Fruit fly (Drosophila melanogaster): ENCODE data around the gene CG10357.
A peak's percentile ranks its signal among the peaks of the same experiment; 100 is the strongest.

The CG10357 gene

DNA sequence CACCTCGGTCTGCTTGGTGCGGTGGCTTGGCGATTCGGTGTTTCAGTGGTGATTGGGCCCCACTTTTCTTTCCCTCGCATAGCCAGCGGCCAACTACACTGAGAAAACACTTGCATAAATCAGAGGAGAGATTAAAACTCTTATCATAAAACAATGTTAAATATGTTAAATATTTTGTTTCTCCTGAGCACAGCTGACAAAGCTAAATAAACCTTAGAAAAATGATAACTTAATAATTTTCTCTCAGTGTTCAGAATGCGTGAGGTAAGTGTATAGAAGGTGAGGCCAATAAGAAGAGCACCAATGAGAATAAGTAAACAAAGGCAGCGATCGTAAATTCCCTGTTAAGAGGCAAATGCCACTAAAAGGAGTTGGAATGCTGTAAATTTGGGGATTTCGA lies 2.1 kb downstream of the CG10357 start (continued):
- no peak for TF ChIP-seq Dp (GFP tag; optimal IDR thresholded peaks at IDR 0.05)
- peak; percentile 82 for TF ChIP-seq CG4707 (GFP tag; optimal IDR thresholded peaks at IDR 0.05)
- TF ChIP-seq CG17612 (GFP tag; IDR thresholded peaks at IDR 0.05) = peak; percentile 38; the same call in 1 of the 2 replicates
- TF ChIP-seq CG34376 (GFP tag; optimal IDR thresholded peaks at IDR 0.05) = no peak
- no peak for TF ChIP-seq br (optimal IDR thresholded peaks at IDR 0.05)
- no peak for TF ChIP-seq Adf1 (GFP tag; IDR thresholded peaks at IDR 0.05)
- peak; percentile 47; the same call in 1 of the 2 replicates for TF ChIP-seq klu (GFP tag; IDR thresholded peaks at IDR 0.05)
- TF ChIP-seq Fer3 (tag; optimal IDR thresholded peaks at IDR 0.05) = peak; percentile 48
- peak in 1 of 2 experiments; percentile 48 for TF ChIP-seq Eip74EF (GFP tag; optimal IDR thresholded peaks at IDR 0.05)
- peak; percentile 40 for TF ChIP-seq CG9817 (tag; optimal IDR thresholded peaks at IDR 0.05)
- peak; percentile 42 for TF ChIP-seq CG14965 (GFP tag; optimal IDR thresholded peaks at IDR 0.05; ENCODE audit: borderline replicate concordance)
- TF ChIP-seq CHES-1-like (GFP tag; optimal IDR thresholded peaks at IDR 0.05) = peak; percentile 52
- no peak for TF ChIP-seq Dref (GFP tag; IDR thresholded peaks at IDR 0.05)
- no peak for TF ChIP-seq mirr (GFP tag; optimal IDR thresholded peaks at IDR 0.05)
- TF ChIP-seq CG17186 (GFP tag; optimal IDR thresholded peaks at IDR 0.05) = no peak
- TF ChIP-seq Stat92E (GFP tag; optimal IDR thresholded peaks at IDR 0.05) = peak in 1 of 3 experiments; percentile 72
- TF ChIP-seq Poxn (GFP tag; IDR thresholded peaks at IDR 0.05) = no peak
- TF ChIP-seq bbx (GFP tag; IDR thresholded peaks at IDR 0.05; ENCODE audit: partially characterized antibody) = no peak
- peak; percentile 73; the same call in 1 of the 3 replicates for TF ChIP-seq so (GFP tag; IDR thresholded peaks at IDR 0.05)
- TF ChIP-seq tgo (GFP tag; IDR thresholded peaks at IDR 0.05) = peak; percentile 78
- no peak for TF ChIP-seq Dip2 (GFP tag; IDR thresholded peaks at IDR 0.05)
- peak; percentile 41 for TF ChIP-seq CG8281 (tag; optimal IDR thresholded peaks at IDR 0.05)
- TF ChIP-seq cato (GFP tag; optimal IDR thresholded peaks at IDR 0.05; ENCODE audit: borderline replicate concordance) = peak; percentile 74
- peak; percentile 45 for TF ChIP-seq CG30020 (tag; optimal IDR thresholded peaks at IDR 0.05)
- peak; percentile 82 for TF ChIP-seq CG2875 (GFP tag; optimal IDR thresholded peaks at IDR 0.05)
- TF ChIP-seq grau (tag; optimal IDR thresholded peaks at IDR 0.05) = peak; percentile 81
- peak; percentile 79 for TF ChIP-seq dan (GFP tag; IDR thresholded peaks at IDR 0.05)
- TF ChIP-seq CG18764 (GFP tag; optimal IDR thresholded peaks at IDR 0.05) = peak; percentile 61
- peak; percentile 63; the same call in 1 of the 2 replicates for TF ChIP-seq stc (GFP tag; IDR thresholded peaks at IDR 0.05)
- TF ChIP-seq seq (GFP tag; IDR thresholded peaks at IDR 0.05) = peak; percentile 66
- peak in 1 of 2 experiments; percentile 65 for TF ChIP-seq eve (GFP tag; optimal IDR thresholded peaks at IDR 0.05)
- TF ChIP-seq fd3F (GFP tag; optimal IDR thresholded peaks at IDR 0.05) = no peak
- no peak for TF ChIP-seq CG7963 (GFP tag; IDR thresholded peaks at IDR 0.05; ENCODE audit: partially characterized antibody)
- no peak for TF ChIP-seq bowl (GFP tag; IDR thresholded peaks at IDR 0.05)
- TF ChIP-seq hbn (GFP tag; IDR thresholded peaks at IDR 0.05; ENCODE audit: partially characterized antibody) = no peak
- no peak for TF ChIP-seq Hand (GFP tag; optimal IDR thresholded peaks at IDR 0.05)
- TF ChIP-seq Bdp1 (GFP tag; optimal IDR thresholded peaks at IDR 0.05) = peak; percentile 53
- peak; percentile 29 for TF ChIP-seq sqz (GFP tag; optimal IDR thresholded peaks at IDR 0.05)
- peak; percentile 11 for TF ChIP-seq Neu2 (GFP tag; optimal IDR thresholded peaks at IDR 0.05; ENCODE audit: borderline replicate concordance)
- TF ChIP-seq her (GFP tag; optimal IDR thresholded peaks at IDR 0.05) = peak; percentile 56
- peak; percentile 89 to 95 for TF ChIP-seq chif (GFP tag; optimal IDR thresholded peaks at IDR 0.05)
- TF ChIP-seq stwl (tag; optimal IDR thresholded peaks at IDR 0.05) = peak; percentile 41
- peak; percentile 95 for TF ChIP-seq CG33557 (GFP tag; optimal IDR thresholded peaks at IDR 0.05)
- peak; percentile 45 for TF ChIP-seq Rfx (GFP tag; IDR thresholded peaks at IDR 0.05)
- TF ChIP-seq CG8089 (GFP tag; optimal IDR thresholded peaks at IDR 0.05) = peak; percentile 82
- TF ChIP-seq dmrt99B (tag; optimal IDR thresholded peaks at IDR 0.05) = peak; percentile 75
- no peak for TF ChIP-seq cg (GFP tag; optimal IDR thresholded peaks at IDR 0.05)
- peak; percentile 82 for TF ChIP-seq Oli (tag; optimal IDR thresholded peaks at IDR 0.05)
- peak; percentile 46 for TF ChIP-seq CG6272 (GFP tag; IDR thresholded peaks at IDR 0.05)
- TF ChIP-seq insv (GFP tag; optimal IDR thresholded peaks at IDR 0.05) = no peak

Measured in whole organism, embryonic.